Fruit fly (Drosophila melanogaster) whole organism, embryonic: ENCODE measurements around the gene CG34293.
A peak's percentile ranks its signal among the peaks of the same experiment; 100 is the strongest.

Experiments used
- Atf-2 ChIP-seq: fragments of 200-800 bp; sonication (Bioruptor generic); optimal IDR thresholded peaks from 2 replicates; lab custom pipeline; 2016; ENCODE audit warnings: missing biosample characterization, missing genetic modification characterization
- Awh ChIP-seq: fragments of 200-800 bp; sonication (Bioruptor generic); IDR thresholded peaks from 2 replicates; pipeline ENCODE4, ENCODE4 v1.3.6; 2022; ENCODE audit warnings: missing biosample characterization, missing genetic modification characterization
- CG10543 ChIP-seq: fragments of 200-800 bp; sonication (Bioruptor generic); optimal IDR thresholded peaks from 3 replicates; lab custom pipeline; 2017; ENCODE audit warnings: missing biosample characterization, mild to moderate bottlenecking, missing genetic modification characterization, moderate library complexity
- CG10654 ChIP-seq: fragments of 200-800 bp; sonication (Bioruptor generic); optimal IDR thresholded peaks from 2 replicates; lab custom pipeline; 2016; ENCODE audit warnings: missing biosample characterization, missing genetic modification characterization
- CG12071 ChIP-seq: fragments of 200-800 bp; sonication (Bioruptor generic); optimal IDR thresholded peaks from 3 replicates; lab custom pipeline; 2018; ENCODE audit warnings: missing biosample characterization, mild to moderate bottlenecking, missing genetic modification characterization
- CG12299 ChIP-seq: fragments of 200-800 bp; sonication (Bioruptor generic); optimal IDR thresholded peaks from 2 replicates; lab custom pipeline; 2018; ENCODE audit warnings: missing biosample characterization, mild to moderate bottlenecking, missing genetic modification characterization
- CG12391 ChIP-seq: fragments of 200-800 bp; sonication (Bioruptor generic); optimal IDR thresholded peaks from 3 replicates; lab custom pipeline; 2018; ENCODE audit warnings: missing biosample characterization, mild to moderate bottlenecking, missing genetic modification characterization, moderate library complexity
- CG12659 ChIP-seq: fragments of 200-800 bp; sonication (Bioruptor generic); optimal IDR thresholded peaks from 3 replicates; lab custom pipeline; 2017; ENCODE audit warnings: mild to moderate bottlenecking, missing biosample characterization, missing genetic modification reagents, missing genetic modification characterization
- CG13424 ChIP-seq: fragments of 200-800 bp; sonication (Bioruptor generic); optimal IDR thresholded peaks from 2 replicates; lab custom pipeline; 2019; ENCODE audit warnings: missing biosample characterization, mild to moderate bottlenecking, missing genetic modification characterization, moderate library complexity
- CG14050 ChIP-seq: fragments of 200-800 bp; sonication (Bioruptor generic); IDR thresholded peaks from 3 replicates; pipeline ENCODE4 v1.3.6; 2022; ENCODE audit warnings: missing biosample characterization, missing genetic modification characterization
- CG1529 ChIP-seq: fragments of 200-800 bp; sonication (Bioruptor generic); optimal IDR thresholded peaks from 3 replicates; lab custom pipeline; 2018; ENCODE audit warnings: missing biosample characterization, missing genetic modification characterization
- CG15696 ChIP-seq: fragments of 200-800 bp; sonication (Bioruptor generic); optimal IDR thresholded peaks from 2 replicates; lab custom pipeline; 2019; ENCODE audit warnings: missing biosample characterization, mild to moderate bottlenecking, missing genetic modification characterization, moderate library complexity
- CG1602 ChIP-seq: fragments of 200-800 bp; sonication (Bioruptor generic); optimal IDR thresholded peaks from 3 replicates; lab custom pipeline; 2016; ENCODE audit warnings: missing biosample characterization, missing genetic modification characterization
- CG16813 ChIP-seq: fragments of 200-800 bp; sonication (Bioruptor generic); IDR thresholded peaks from 3 replicates; pipeline ENCODE4 v1.3.6; 2022; ENCODE audit warnings: missing biosample characterization, missing genetic modification characterization; ENCODE audit not compliant: partially characterized antibody
- CG18011 ChIP-seq: fragments of 200-800 bp; sonication (Bioruptor generic); optimal IDR thresholded peaks from 2 replicates; lab custom pipeline; 2017; ENCODE audit warnings: missing biosample characterization, missing genetic modification characterization, mild to moderate bottlenecking, moderate library complexity, missing genotype
- CG31441 ChIP-seq: fragments of 200-800 bp; sonication (Bioruptor generic); IDR thresholded peaks from 2 replicates; pipeline ENCODE4 v1.3.6; 2022; ENCODE audit warnings: missing biosample characterization, missing genetic modification characterization
- CG4360 ChIP-seq: fragments of 200-800 bp; sonication (Bioruptor generic); IDR thresholded peaks from 2 replicates; pipeline ENCODE4 v1.3.6; 2022; ENCODE audit warnings: missing biosample characterization, missing genetic modification characterization
- CG4707 ChIP-seq: fragments of 200-800 bp; sonication (Bioruptor generic); optimal IDR thresholded peaks from 2 replicates; lab custom pipeline; 2018; ENCODE audit warnings: missing biosample characterization, mild to moderate bottlenecking, missing genetic modification characterization, moderate library complexity
- CG4820 ChIP-seq: fragments of 200-800 bp; sonication (Bioruptor generic); optimal IDR thresholded peaks from 3 replicates; lab custom pipeline; 2016; ENCODE audit warnings: missing biosample characterization, missing genetic modification characterization
- CG6854 ChIP-seq: fragments of 200-800 bp; sonication (Bioruptor generic); optimal IDR thresholded peaks from 3 replicates; lab custom pipeline; 2017; ENCODE audit warnings: missing biosample characterization, mild to moderate bottlenecking, missing genetic modification characterization
- Camta ChIP-seq: fragments of 200-800 bp; sonication (Bioruptor generic); optimal IDR thresholded peaks from 2 replicates; lab custom pipeline; 2016; ENCODE audit warnings: missing biosample characterization, missing genetic modification characterization
- Lpt ChIP-seq: fragments of >200 bp; optimal IDR thresholded peaks from 2 replicates; lab custom pipeline; 2018; ENCODE audit warnings: missing biosample characterization, missing genetic modification characterization
- MESR4 ChIP-seq: fragments of 200-800 bp; sonication (Bioruptor generic); optimal IDR thresholded peaks from 2 replicates; lab custom pipeline; 2018; ENCODE audit warnings: missing biosample characterization, mild to moderate bottlenecking, missing genetic modification characterization, moderate library complexity
- Med ChIP-seq: fragments of 200-800 bp; sonication (Bioruptor generic); peaks from one replicate; lab custom pipeline; 2016; ENCODE audit warnings: missing biosample characterization, missing genetic modification characterization, mild to moderate bottlenecking, inconsistent platforms, moderate library complexity
- NK7.1 ChIP-seq: fragments of 200-800 bp; sonication (Bioruptor generic); optimal IDR thresholded peaks from 3 replicates; lab custom pipeline; 2016; ENCODE audit warnings: missing biosample characterization, missing genetic modification characterization
- Ptx1 ChIP-seq: fragments of 200-800 bp; sonication (Bioruptor generic); IDR thresholded peaks from 2 replicates; pipeline ENCODE4 v1.3.6; 2022; ENCODE audit warnings: missing biosample characterization, missing genetic modification characterization
- Sox100B ChIP-seq: fragments of 200-800 bp; sonication (Bioruptor generic); optimal IDR thresholded peaks from 3 replicates; lab custom pipeline; 2018; ENCODE audit warnings: missing biosample characterization, mild to moderate bottlenecking, missing genetic modification characterization
- Usf ChIP-seq: fragments of 200-800 bp; sonication (Bioruptor generic); optimal IDR thresholded peaks from 2 replicates; lab custom pipeline; 2017; ENCODE audit warnings: missing genotype, missing biosample characterization, missing genetic modification characterization
- abd-A ChIP-seq: fragments of 200-800 bp; sonication (Bioruptor generic); optimal IDR thresholded peaks from 3 replicates; lab custom pipeline; 2019; ENCODE audit warnings: missing biosample characterization, mild to moderate bottlenecking, missing genetic modification characterization, moderate library complexity
- bcd ChIP-seq: fragments of 200-800 bp; sonication (Bioruptor generic); optimal IDR thresholded peaks from 2 replicates; lab custom pipeline; 2017; ENCODE audit warnings: missing biosample characterization, mild to moderate bottlenecking, missing genetic modification characterization
- bowl ChIP-seq: fragments of 200-800 bp; sonication (Bioruptor generic); IDR thresholded peaks from 2 replicates; pipeline ENCODE4 v1.3.6; 2022; ENCODE audit warnings: missing biosample characterization, missing genetic modification characterization
- croc ChIP-seq: fragments of 200-800 bp; sonication (Bioruptor generic); conservative IDR thresholded peaks from 3 replicates; pipeline ENCODE4 v1.3.6; 2022; ENCODE audit warnings: missing biosample characterization, missing genetic modification characterization
- ewg ChIP-seq: fragments of 200-800 bp; sonication (Bioruptor generic); optimal IDR thresholded peaks from 3 replicates; lab custom pipeline; 2017; ENCODE audit warnings: mild to moderate bottlenecking, missing biosample characterization, missing genetic modification reagents, missing genetic modification characterization
- h ChIP-seq: fragments of >200 bp; optimal IDR thresholded peaks from 2 replicates; lab custom pipeline; 2017
- hkb ChIP-seq, 2 experiments: fragments of 200-800 bp in 1 of 2; fragments of >200 bp in 1 of 2; sonication (Bioruptor generic) in 1 of 2; IDR thresholded peaks in 1 of 2; optimal IDR thresholded peaks in 1 of 2; 2 replicates each; pipeline versions ENCODE4 v1.3.6 to Lab custom; 2017 to 2022; ENCODE audit warnings: missing biosample characterization in 1 of 2, missing genetic modification characterization in 1 of 2
- ind ChIP-seq: fragments of 200-800 bp; sonication (Bioruptor generic); optimal IDR thresholded peaks from 3 replicates; lab custom pipeline; 2016; ENCODE audit warnings: missing biosample characterization, missing genetic modification characterization
- inv ChIP-seq: fragments of 200-800 bp; sonication (Bioruptor generic); IDR thresholded peaks from 2 replicates; pipeline ENCODE4 v1.3.6; 2022; ENCODE audit warnings: missing biosample characterization, missing genetic modification characterization; ENCODE audit not compliant: partially characterized antibody
- knrl ChIP-seq: fragments of 200-800 bp; sonication (Bioruptor generic); IDR thresholded peaks from 3 replicates; pipeline ENCODE4 v1.3.6; 2022; ENCODE audit warnings: missing biosample characterization, missing genetic modification characterization; ENCODE audit not compliant: partially characterized antibody
- lab ChIP-seq: fragments of 200-800 bp; sonication (Bioruptor generic); optimal IDR thresholded peaks from 3 replicates; lab custom pipeline; 2017; ENCODE audit warnings: missing biosample characterization, missing genetic modification characterization, mild to moderate bottlenecking, moderate library complexity, missing genetic modification reagents
- prd ChIP-seq, 3 experiments: fragments of >200 bp in 2 of 3; fragments of 200-800 bp in 1 of 3; sonication (Bioruptor generic) in 1 of 3; optimal IDR thresholded peaks in 2 of 3; IDR thresholded peaks in 1 of 3; 2 replicates in 2 of 3; 3 replicates in 1 of 3; pipeline versions ENCODE4 v1.3.6 to Lab custom; 2017 to 2022; ENCODE audit warnings: missing biosample characterization in 1 of 3, missing genetic modification characterization in 1 of 3
- repo ChIP-seq: fragments of 200-800 bp; sonication (Bioruptor generic); optimal IDR thresholded peaks from 2 replicates; lab custom pipeline; 2016; ENCODE audit warnings: missing biosample characterization, missing genetic modification characterization
- sd ChIP-seq: fragments of 200-800 bp; sonication (Bioruptor generic); optimal IDR thresholded peaks from 3 replicates; lab custom pipeline; 2018; ENCODE audit warnings: missing biosample characterization, mild to moderate bottlenecking, missing genetic modification characterization, moderate library complexity
- slou ChIP-seq: fragments of 200-800 bp; sonication (Bioruptor generic); optimal IDR thresholded peaks from 3 replicates; lab custom pipeline; 2016; ENCODE audit warnings: missing biosample characterization, missing genetic modification characterization
- so ChIP-seq: fragments of 200-800 bp; sonication (Bioruptor generic); IDR thresholded peaks from 3 replicates; pipeline ENCODE4 v1.3.6; 2022; ENCODE audit warnings: missing biosample characterization, missing genetic modification characterization
- tll ChIP-seq, 2 experiments: fragments of 200-800 bp in 1 of 2; fragments of >200 bp in 1 of 2; sonication (Bioruptor generic) in 1 of 2; optimal IDR thresholded peaks; 2 replicates each; lab custom pipeline; 2017 to 2019; ENCODE audit warnings: missing biosample characterization in 2 of 2, missing genetic modification characterization in 2 of 2, mild to moderate bottlenecking in 1 of 2, moderate library complexity in 1 of 2
- unc-4 ChIP-seq: fragments of 200-800 bp; sonication (Bioruptor generic); IDR thresholded peaks from 2 replicates; pipeline ENCODE4 v1.3.6; 2022; ENCODE audit warnings: missing biosample characterization, missing genetic modification characterization; ENCODE audit not compliant: partially characterized antibody

The CG34293 gene

dm6 chr3R:27208724-27209343 is 43.5 kb upstream of the CG34293 start (continued):
- TF ChIP-seq CG12071 (GFP tag; lab: Kevin White, UChicago) = peak; percentile 64
- no peak for TF ChIP-seq CG12299 (tag; lab: Kevin White, UChicago)
- peak in 1 of 2 experiments; percentile 90 for TF ChIP-seq tll (GFP tag; optimal IDR thresholded peaks at IDR 0.05; lab: Kevin White, UChicago)
- TF ChIP-seq hkb (optimal IDR thresholded peaks at IDR 0.05; lab: Kevin White, UChicago) = no peak
- peak; percentile 67 for TF ChIP-seq hkb (GFP tag; IDR thresholded peaks at IDR 0.05; lab: Robert Waterston, UW)
- TF ChIP-seq Awh (GFP tag; lab: Robert Waterston, UW) = peak; percentile 84
- no peak for TF ChIP-seq knrl
- TF ChIP-seq CG4707 (GFP tag; lab: Kevin White, UChicago) = peak; percentile 8
- TF ChIP-seq so (GFP tag; lab: Robert Waterston, UW) = peak; percentile 47; the same call in 1 of the 3 replicates
- peak; percentile 56 for TF ChIP-seq lab (GFP tag; lab: Kevin White, UChicago)
- TF ChIP-seq abd-A (tag; lab: Kevin White, UChicago) = no peak
- TF ChIP-seq NK7.1 (GFP tag; lab: Kevin White, UChicago) = peak; percentile 27
- no peak for TF ChIP-seq CG4820
- TF ChIP-seq repo (GFP tag; lab: Kevin White, UChicago) = peak; percentile 21
- peak; percentile 37 for TF ChIP-seq CG1602
- TF ChIP-seq ewg (GFP tag; lab: Kevin White, UChicago) = peak; percentile 21
- TF ChIP-seq Lpt (GFP tag; lab: Kevin White, UChicago) = no peak
- peak; percentile 5 for TF ChIP-seq CG1529 (GFP tag; lab: Kevin White, UChicago)
- TF ChIP-seq h (lab: Kevin White, UChicago) = no peak
- peak; percentile 5 for TF ChIP-seq Usf (GFP tag; lab: Kevin White, UChicago)
- no peak for TF ChIP-seq CG16813 (GFP tag; lab: Robert Waterston, UW)
- TF ChIP-seq CG6854 = no peak
- peak; percentile 80 for TF ChIP-seq Sox100B
- peak; percentile 6 for TF ChIP-seq CG12391 (tag; lab: Kevin White, UChicago)

- TF ChIP-seq CG4360 = no peak
- TF ChIP-seq slou = no peak
- no peak for TF ChIP-seq Med (GFP tag; lab: Kevin White, UChicago)
- no peak for TF ChIP-seq inv (GFP tag; lab: Robert Waterston, UW)
- no peak for TF ChIP-seq CG10654 (GFP tag; lab: Kevin White, UChicago)
- peak; percentile 1 for TF ChIP-seq sd (tag; lab: Kevin White, UChicago)
- TF ChIP-seq ind (GFP tag; lab: Kevin White, UChicago) = peak; percentile 14
- TF ChIP-seq prd (optimal IDR thresholded peaks at IDR 0.05; lab: Kevin White, UChicago) = no peak
- TF ChIP-seq prd (GFP tag; IDR thresholded peaks at IDR 0.05; lab: Robert Waterston, UW) = peak; percentile 51; the same call in 2 of the 3 replicates
- TF ChIP-seq CG13424 (tag; lab: Kevin White, UChicago) = peak; percentile 0
- TF ChIP-seq bcd (GFP tag; lab: Kevin White, UChicago) = peak; percentile 25
- TF ChIP-seq Usf (GFP tag; lab: Kevin White, UChicago) = peak; percentile 21
- no peak for TF ChIP-seq CG18011 (GFP tag; lab: Kevin White, UChicago)
- TF ChIP-seq CG14050 (GFP tag; lab: Robert Waterston, UW) = no peak
- TF ChIP-seq CG6854 = no peak
- 0 out of 2 replicates have a peak, but pooled peaks have one; percentile 13 for TF ChIP-seq Ptx1
- TF ChIP-seq CG15696 = peak; percentile 53
- no peak for TF ChIP-seq CG12659 (GFP tag; lab: Kevin White, UChicago)
- no peak for TF ChIP-seq MESR4
- TF ChIP-seq Atf-2 (GFP tag; lab: Kevin White, UChicago) = no peak
- TF ChIP-seq unc-4 (GFP tag; lab: Robert Waterston, UW) = no peak
- TF ChIP-seq croc (GFP tag; lab: Robert Waterston, UW) = 0 out of 3 replicates have a peak, but pooled peaks have one; percentile 17
- no peak for TF ChIP-seq CG10543 (GFP tag; lab: Kevin White, UChicago)
- peak; percentile 60 for TF ChIP-seq CG31441 (GFP tag; lab: Robert Waterston, UW)
- no peak for TF ChIP-seq bowl (GFP tag; lab: Robert Waterston, UW)
- no peak for TF ChIP-seq Camta (GFP tag; lab: Kevin White, UChicago)
Observed at dm6 chr3R:27204694-27205414, 39.5 kb upstream of the CG34293 start.
